Worm (Caenorhabditis elegans) whole organism, early embryonic: Measurements from ENCODE around the gene toc-1.
A peak's percentile ranks its signal among the peaks of the same experiment; 100 is the strongest.

Source experiments
- B0310.2 ChIP-seq: sonication (generic microtip); optimal IDR thresholded peaks from 2 replicates; lab custom pipeline; 2016; ENCODE audit warnings: mild to moderate bottlenecking, missing genetic modification characterization, missing compliant biosample characterization
- F13C5.2 ChIP-seq: sonication (generic microtip); optimal IDR thresholded peaks from 2 replicates; lab custom pipeline; 2017; ENCODE audit warnings: mild to moderate bottlenecking, missing genetic modification characterization, inconsistent platforms, missing compliant biosample characterization
- aly-1 ChIP-seq: sonication (generic microtip); optimal IDR thresholded peaks from 2 replicates; lab custom pipeline; 2016; ENCODE audit warnings: missing genetic modification characterization, missing compliant biosample characterization
- ama-1 ChIP-seq: fragments of 150-350 bp; optimal IDR thresholded peaks from 2 replicates; lab custom pipeline; 2014
- ceh-13 ChIP-seq: fragments of 200-800 bp; sonication (Bioruptor generic); optimal IDR thresholded peaks from 2 replicates; lab custom pipeline; 2018; ENCODE audit warnings: mild to moderate bottlenecking, missing genetic modification characterization, missing compliant biosample characterization
- ceh-36 ChIP-seq: sonication (generic microtip); optimal IDR thresholded peaks from 2 replicates; lab custom pipeline; 2016; ENCODE audit warnings: missing genetic modification characterization, inconsistent platforms, missing compliant biosample characterization
- ets-7 ChIP-seq: sonication (generic microtip); optimal IDR thresholded peaks from 2 replicates; lab custom pipeline; 2016; ENCODE audit warnings: missing genotype, missing genetic modification characterization, missing compliant biosample characterization
- flt-1 ChIP-seq: fragments of 200-800 bp; sonication (Bioruptor generic); IDR thresholded peaks from 2 replicates; pipeline ENCODE4 v1.3.6; 2022; ENCODE audit warnings: missing genetic modification characterization, missing compliant biosample characterization
- hmbx-1 ChIP-seq: sonication (generic microtip); optimal IDR thresholded peaks from 2 replicates; lab custom pipeline; 2016; ENCODE audit warnings: mild to moderate bottlenecking, missing genetic modification characterization, missing compliant biosample characterization
- hmg-4 ChIP-seq: fragments of 200-800 bp; sonication (Bioruptor generic); optimal IDR thresholded peaks from 2 replicates; lab custom pipeline; 2018; ENCODE audit warnings: mild to moderate bottlenecking, missing genetic modification characterization, missing compliant biosample characterization
- hnd-1 ChIP-seq: sonication (generic microtip); optimal IDR thresholded peaks from 2 replicates; lab custom pipeline; 2016; ENCODE audit warnings: missing genetic modification characterization, missing compliant biosample characterization
- pes-1 ChIP-seq: fragments of 200-800 bp; sonication (Bioruptor generic); IDR thresholded peaks from 2 replicates; pipeline ENCODE4 v1.3.6; 2022; ENCODE audit warnings: missing genetic modification reagents, missing genetic modification characterization, missing compliant biosample characterization
- scrt-1 ChIP-seq: fragments of 200-800 bp; sonication (Bioruptor generic); IDR thresholded peaks from 2 replicates; pipeline ENCODE4 v1.3.6; 2022; ENCODE audit warnings: missing genetic modification characterization, missing compliant biosample characterization
- sea-1 ChIP-seq: fragments of 200-800 bp; sonication (Bioruptor generic); conservative IDR thresholded peaks from 2 replicates; pipeline ENCODE4 v1.3.6; 2022; ENCODE audit warnings: missing genetic modification characterization, missing compliant biosample characterization
- tbx-11 ChIP-seq: fragments of 200-800 bp; sonication (Bioruptor generic); IDR thresholded peaks from 2 replicates; pipeline ENCODE4 v1.3.6; 2022; ENCODE audit warnings: missing genetic modification characterization, missing compliant biosample characterization
- tbx-37 ChIP-seq: fragments of 200-800 bp; sonication (Bioruptor generic); conservative IDR thresholded peaks from 2 replicates; pipeline ENCODE4 v1.3.6; 2022; ENCODE audit warnings: missing genetic modification reagents, missing genetic modification characterization, missing compliant biosample characterization
- tra-4 ChIP-seq: sonication (generic microtip); optimal IDR thresholded peaks from 2 replicates; lab custom pipeline; 2017; ENCODE audit warnings: missing genetic modification characterization, missing compliant biosample characterization

toc-1 gene

ce11 chrIII:5294281-5294680 is 19.2 kb downstream of the toc-1 start:
- no peak for TF ChIP-seq ceh-13 (GFP tag; lab: Kevin White, UChicago)
- no peak for TF ChIP-seq flt-1 (GFP tag; lab: Robert Waterston, UW)
- no peak for TF ChIP-seq sea-1 (GFP tag; lab: Robert Waterston, UW)
- TF ChIP-seq ceh-36 = no peak
- TF ChIP-seq pes-1 (GFP tag; lab: Robert Waterston, UW) = no peak
- no peak for TF ChIP-seq B0310.2
- TF ChIP-seq aly-1 (tag; lab: Kevin White, UChicago) = no peak
- no peak for TF ChIP-seq tra-4 (tag; lab: Kevin White, UChicago)
- no peak for TF ChIP-seq F13C5.2 (tag; lab: Kevin White, UChicago)
- TF ChIP-seq tbx-11 (GFP tag; lab: Robert Waterston, UW) = no peak
- no peak for TF ChIP-seq hnd-1
- no peak for TF ChIP-seq ama-1 (lab: Kevin White, UChicago)
- no peak for TF ChIP-seq tbx-37
- TF ChIP-seq hmbx-1 (tag; lab: Kevin White, UChicago) = no peak
- TF ChIP-seq scrt-1 = no peak
- no peak for TF ChIP-seq ets-7
- TF ChIP-seq hmg-4 (GFP tag; lab: Kevin White, UChicago) = no peak

- TF ChIP-seq ceh-13 (GFP tag; lab: Kevin White, UChicago) (peak; percentile 61), tra-4 (tag; lab: Kevin White, UChicago) (peak; percentile 80), hmg-4 (GFP tag; lab: Kevin White, UChicago) (peak; percentile 97), F13C5.2 (tag; lab: Kevin White, UChicago) (peak; percentile 79), aly-1 (tag; lab: Kevin White, UChicago) (peak; percentile 92), tbx-11 (GFP tag; lab: Robert Waterston, UW) (peak; percentile 93), tbx-37 (peak; percentile 93), hnd-1 (peak; percentile 78), ets-7 (peak; percentile 75), pes-1 (GFP tag; lab: Robert Waterston, UW) (peak; percentile 95), sea-1 (GFP tag; lab: Robert Waterston, UW) (peak; percentile 94), flt-1 (GFP tag; lab: Robert Waterston, UW) (peak; percentile 95), ama-1 (lab: Kevin White, UChicago) (no peak), B0310.2 (peak; percentile 90), scrt-1 (peak; percentile 94), ceh-36 (peak; percentile 90), hmbx-1 (tag; lab: Kevin White, UChicago) (peak; percentile 47)
These were observed 19.8 kb downstream of the toc-1 start for ce11 chrIII:5294867-5295266.

- TF ChIP-seq tbx-11 (GFP tag; lab: Robert Waterston, UW) (no peak), pes-1 (GFP tag; lab: Robert Waterston, UW) (no peak), flt-1 (GFP tag; lab: Robert Waterston, UW) (no peak), ceh-13 (GFP tag; lab: Kevin White, UChicago) (no peak), sea-1 (GFP tag; lab: Robert Waterston, UW) (no peak), hmbx-1 (tag; lab: Kevin White, UChicago) (no peak), hmg-4 (GFP tag; lab: Kevin White, UChicago) (no peak), ceh-36 (no peak), F13C5.2 (tag; lab: Kevin White, UChicago) (no peak)
These were observed 26.8 kb downstream of the toc-1 start, which contains the start of the genes T15B12.2 and F52C9.5 for ce11 chrIII:5301786-5302268. T15B12.2 (minus strand) TSS chrIII:5301886. F52C9.5 (plus strand) TSS chrIII:5302218.

- TF ChIP-seq tbx-37 (no peak), hmbx-1 (tag; lab: Kevin White, UChicago) (no peak), B0310.2 (no peak), aly-1 (tag; lab: Kevin White, UChicago) (no peak), hmg-4 (GFP tag; lab: Kevin White, UChicago) (no peak), hnd-1 (no peak), pes-1 (GFP tag; lab: Robert Waterston, UW) (no peak), F13C5.2 (tag; lab: Kevin White, UChicago) (no peak), tbx-11 (GFP tag; lab: Robert Waterston, UW) (no peak)
These were observed 29.0 kb downstream of the toc-1 start for ce11 chrIII:5304044-5304443.

ce11 chrIII:5305725-5306124 is 30.7 kb downstream of the toc-1 start:
- TF ChIP-seq ets-7 (no peak), hnd-1 (peak; percentile 44), hmg-4 (GFP tag; lab: Kevin White, UChicago) (no peak), pes-1 (GFP tag; lab: Robert Waterston, UW) (peak; percentile 81), ceh-36 (peak; percentile 51), aly-1 (tag; lab: Kevin White, UChicago) (no peak), B0310.2 (no peak), ceh-13 (GFP tag; lab: Kevin White, UChicago) (peak; percentile 9), hmbx-1 (tag; lab: Kevin White, UChicago) (no peak), flt-1 (GFP tag; lab: Robert Waterston, UW) (no peak), scrt-1 (peak; percentile 68; the same call in 1 of the 2 replicates), tbx-37 (peak; percentile 72), tbx-11 (GFP tag; lab: Robert Waterston, UW) (no peak; the same call in none of the 2 replicates), tra-4 (tag; lab: Kevin White, UChicago) (no peak), ama-1 (lab: Kevin White, UChicago) (no peak), F13C5.2 (tag; lab: Kevin White, UChicago) (peak; percentile 8), sea-1 (GFP tag; lab: Robert Waterston, UW) (0 out of 2 replicates have a peak, but pooled peaks have one; percentile 54)

ce11 chrIII:5308278-5308677 is 33.2 kb downstream of the toc-1 start, which contains the start of gene mog-3:
mog-3 (plus strand) TSS chrIII:5308596.
- peak; percentile 15 for TF ChIP-seq F13C5.2 (tag; lab: Kevin White, UChicago)
- no peak for TF ChIP-seq hmg-4 (GFP tag; lab: Kevin White, UChicago)
- no peak for TF ChIP-seq aly-1 (tag; lab: Kevin White, UChicago)
- TF ChIP-seq hnd-1 = no peak
- TF ChIP-seq ama-1 (lab: Kevin White, UChicago) = no peak
- TF ChIP-seq B0310.2 = no peak
- peak; percentile 83 for TF ChIP-seq tbx-37
- TF ChIP-seq scrt-1 = no peak
- TF ChIP-seq ceh-36 = no peak
- TF ChIP-seq tbx-11 (GFP tag; lab: Robert Waterston, UW) = peak; percentile 22; the same call in 1 of the 2 replicates
- peak; percentile 9 for TF ChIP-seq tra-4 (tag; lab: Kevin White, UChicago)
- TF ChIP-seq ceh-13 (GFP tag; lab: Kevin White, UChicago) = no peak
- TF ChIP-seq ets-7 = peak; percentile 4
- 0 out of 2 replicates have a peak, but pooled peaks have one; percentile 37 for TF ChIP-seq flt-1 (GFP tag; lab: Robert Waterston, UW)
- TF ChIP-seq sea-1 (GFP tag; lab: Robert Waterston, UW) = no peak
- TF ChIP-seq pes-1 (GFP tag; lab: Robert Waterston, UW) = peak; percentile 63; the same call in 1 of the 2 replicates
- TF ChIP-seq hmbx-1 (tag; lab: Kevin White, UChicago) = no peak
